Worm (Caenorhabditis elegans) whole organism, L2 larva: ENCODE measurements around the gene M01H9.5.

ENCODE experiments used
- C34F6.9 ChIP-seq: fragments of 150-350 bp; optimal IDR thresholded peaks from 2 replicates; lab custom pipeline; 2014; ENCODE audit warnings: missing biosample characterization, missing genetic modification characterization
- F13H6.1 ChIP-seq: sonication (generic microtip); optimal IDR thresholded peaks from 2 replicates; lab custom pipeline; 2016; ENCODE audit warnings: missing genetic modification characterization, missing compliant biosample characterization
- R02D3.7 ChIP-seq: fragments of 150-350 bp; optimal IDR thresholded peaks from 2 replicates; lab custom pipeline; 2014; ENCODE audit warnings: missing biosample characterization, missing genetic modification characterization
- ZK546.5 ChIP-seq: sonication (generic microtip); optimal IDR thresholded peaks from 2 replicates; lab custom pipeline; 2017; ENCODE audit warnings: missing biosample characterization, missing genetic modification characterization
- alr-1 ChIP-seq: fragments of 150-350 bp; optimal IDR thresholded peaks from 2 replicates; lab custom pipeline; 2014; ENCODE audit warnings: missing biosample characterization, missing genetic modification characterization
- aly-2 ChIP-seq: fragments of 150-350 bp; optimal IDR thresholded peaks from 2 replicates; lab custom pipeline; 2014; ENCODE audit warnings: missing biosample characterization, missing genetic modification characterization
- ama-1 ChIP-seq: fragments of 150-350 bp; optimal IDR thresholded peaks from 2 replicates; lab custom pipeline; 2018; ENCODE audit warnings: inconsistent platforms
- blmp-1 ChIP-seq: sonication (generic microtip); optimal IDR thresholded peaks from 2 replicates; lab custom pipeline; 2017; ENCODE audit warnings: missing genetic modification characterization, mild to moderate bottlenecking, missing compliant biosample characterization, antibody characterized with exemption, moderate library complexity; ENCODE audit not compliant: insufficient read depth
- ceh-16 ChIP-seq: fragments of 150-350 bp; optimal IDR thresholded peaks from 2 replicates; lab custom pipeline; 2014; ENCODE audit warnings: missing biosample characterization, missing genetic modification characterization
- ceh-82 ChIP-seq: fragments of 150-350 bp; optimal IDR thresholded peaks from 2 replicates; lab custom pipeline; 2014; ENCODE audit warnings: missing biosample characterization, missing genetic modification characterization
- crh-2 ChIP-seq: sonication (generic microtip); optimal IDR thresholded peaks from 2 replicates; lab custom pipeline; 2017; ENCODE audit warnings: missing biosample characterization, missing genetic modification characterization
- egl-27 ChIP-seq: sonication (generic microtip); optimal IDR thresholded peaks from 3 replicates; lab custom pipeline; 2017; ENCODE audit warnings: missing biosample characterization, missing genetic modification reagents, missing genetic modification characterization
- elt-1 ChIP-seq: fragments of 150-350 bp; optimal IDR thresholded peaks from 2 replicates; lab custom pipeline; 2014; ENCODE audit warnings: missing biosample characterization, missing genetic modification characterization
- fos-1 ChIP-seq: fragments of 150-350 bp; optimal IDR thresholded peaks from 2 replicates; lab custom pipeline; 2014; ENCODE audit warnings: missing biosample characterization, missing genetic modification characterization
- gmeb-1 ChIP-seq: fragments of 150-350 bp; optimal IDR thresholded peaks from 2 replicates; lab custom pipeline; 2014; ENCODE audit warnings: missing biosample characterization, missing genetic modification characterization
- lin-11 ChIP-seq: fragments of 150-350 bp; sonication (generic microtip); optimal IDR thresholded peaks from 2 replicates; lab custom pipeline; 2014; ENCODE audit warnings: missing biosample characterization, missing genetic modification characterization, inconsistent platforms, mixed read lengths
- lin-13 ChIP-seq: fragments of 150-350 bp; optimal IDR thresholded peaks from 2 replicates; lab custom pipeline; 2014; ENCODE audit warnings: missing biosample characterization, missing genetic modification reagents, missing genetic modification characterization
- lin-39 ChIP-seq: fragments of 150-350 bp; optimal IDR thresholded peaks from 2 replicates; lab custom pipeline; 2014; ENCODE audit warnings: missing biosample characterization, missing genetic modification reagents, missing genetic modification characterization
- lsy-2 ChIP-seq, 2 experiments: fragments of 150-350 bp in 1 of 2; sonication (generic microtip) in 1 of 2; optimal IDR thresholded peaks; 2 replicates each; lab custom pipeline; 2014 to 2017; ENCODE audit warnings: missing biosample characterization in 2 of 2, missing genetic modification characterization in 2 of 2
- mab-5 ChIP-seq: fragments of 150-350 bp; optimal IDR thresholded peaks from 2 replicates; lab custom pipeline; 2014; ENCODE audit warnings: missing biosample characterization, missing genetic modification characterization
- mbf-1 ChIP-seq: sonication (generic microtip); optimal IDR thresholded peaks from 2 replicates; lab custom pipeline; 2017; ENCODE audit warnings: missing biosample characterization, missing genetic modification characterization
- mdl-1 ChIP-seq, 2 experiments: fragments of 150-350 bp in 1 of 2; sonication (generic microtip) in 1 of 2; optimal IDR thresholded peaks; 2 replicates each; lab custom pipeline; 2017; ENCODE audit warnings: missing biosample characterization in 2 of 2, missing genetic modification characterization in 2 of 2
- nhr-10 ChIP-seq: sonication (generic microtip); optimal IDR thresholded peaks from 2 replicates; lab custom pipeline; 2017; ENCODE audit warnings: missing biosample characterization, missing genetic modification characterization
- nhr-11 ChIP-seq: fragments of 150-350 bp; optimal IDR thresholded peaks from 2 replicates; lab custom pipeline; 2014; ENCODE audit warnings: missing biosample characterization, missing genetic modification characterization
- nhr-12 ChIP-seq: fragments of 150-350 bp; optimal IDR thresholded peaks from 2 replicates; lab custom pipeline; 2014; ENCODE audit warnings: missing biosample characterization, missing genetic modification characterization
- nhr-129 ChIP-seq: fragments of 150-350 bp; optimal IDR thresholded peaks from 2 replicates; lab custom pipeline; 2014; ENCODE audit warnings: missing biosample characterization, missing genetic modification characterization
- nhr-21 ChIP-seq: fragments of 150-350 bp; optimal IDR thresholded peaks from 2 replicates; lab custom pipeline; 2014; ENCODE audit warnings: missing biosample characterization, missing genetic modification characterization
- nhr-23 ChIP-seq: fragments of 150-350 bp; optimal IDR thresholded peaks from 2 replicates; lab custom pipeline; 2014; ENCODE audit warnings: missing biosample characterization, missing genetic modification reagents, missing genetic modification characterization
- nhr-237 ChIP-seq: fragments of 150-350 bp; optimal IDR thresholded peaks from 2 replicates; lab custom pipeline; 2014; ENCODE audit warnings: missing biosample characterization, missing genetic modification characterization
- nhr-25 ChIP-seq: fragments of 150-350 bp; sonication (generic microtip); optimal IDR thresholded peaks from 3 replicates; lab custom pipeline; 2014; ENCODE audit warnings: missing biosample characterization, missing genetic modification characterization
- nhr-6 ChIP-seq: fragments of 150-350 bp; optimal IDR thresholded peaks from 2 replicates; lab custom pipeline; 2014; ENCODE audit warnings: missing biosample characterization, missing genetic modification characterization
- nhr-77 ChIP-seq: fragments of 150-350 bp; optimal IDR thresholded peaks from 2 replicates; lab custom pipeline; 2014; ENCODE audit warnings: missing biosample characterization, missing genetic modification characterization
- peb-1 ChIP-seq: fragments of 150-350 bp; optimal IDR thresholded peaks from 2 replicates; lab custom pipeline; 2014; ENCODE audit warnings: missing biosample characterization, missing genetic modification characterization
- sem-4 ChIP-seq: fragments of 150-350 bp; optimal IDR thresholded peaks from 2 replicates; lab custom pipeline; 2014; ENCODE audit warnings: missing biosample characterization, missing genetic modification reagents, missing genetic modification characterization
- skn-1 ChIP-seq: sonication (generic microtip); optimal IDR thresholded peaks from 2 replicates; lab custom pipeline; 2017; ENCODE audit warnings: missing biosample characterization, missing genetic modification characterization
- sma-3 ChIP-seq: sonication (generic microtip); optimal IDR thresholded peaks from 2 replicates; lab custom pipeline; 2016; ENCODE audit warnings: missing genetic modification reagents, missing genetic modification characterization, missing compliant biosample characterization
- sma-9 ChIP-seq, 2 experiments: fragments of 150-350 bp in 1 of 2; sonication (generic microtip) in 1 of 2; optimal IDR thresholded peaks; 2 replicates each; lab custom pipeline; 2014 to 2016; ENCODE audit warnings: missing genetic modification characterization in 2 of 2, mild to moderate bottlenecking in 1 of 2, missing biosample characterization in 1 of 2, missing compliant biosample characterization in 1 of 2, missing genetic modification reagents in 1 of 2, moderate library complexity in 1 of 2
- snpc-4 ChIP-seq: fragments of 150-350 bp; optimal IDR thresholded peaks from 2 replicates; lab custom pipeline; 2014; ENCODE audit warnings: missing biosample characterization, missing genetic modification characterization
- unc-39 ChIP-seq: fragments of 150-350 bp; optimal IDR thresholded peaks from 2 replicates; lab custom pipeline; 2014; ENCODE audit warnings: missing biosample characterization, missing genetic modification characterization
- unc-55 ChIP-seq: fragments of 150-350 bp; sonication (generic microtip); optimal IDR thresholded peaks from 3 replicates; lab custom pipeline; 2014; ENCODE audit warnings: missing biosample characterization, missing genetic modification reagents, missing genetic modification characterization
- unc-62 ChIP-seq: fragments of 150-350 bp; optimal IDR thresholded peaks from 2 replicates; lab custom pipeline; 2014; ENCODE audit warnings: missing biosample characterization, missing genetic modification reagents, missing genetic modification characterization
- ztf-1 ChIP-seq: fragments of 200-800 bp; sonication (Bioruptor generic); conservative IDR thresholded peaks from 2 replicates; pipeline ENCODE4 v1.3.6; 2022; ENCODE audit warnings: missing genetic modification characterization, missing compliant biosample characterization
- ztf-11 ChIP-seq: sonication (generic microtip); optimal IDR thresholded peaks from 2 replicates; lab custom pipeline; 2017; ENCODE audit warnings: missing biosample characterization, missing genetic modification characterization

M01H9.5 gene

ce11 chrIV:4448343-4448742 lies 16.9 kb upstream of the M01H9.5 start:
- TF ChIP-seq ZK546.5, result no peak
- TF ChIP-seq aly-2, result no peak
- no peak for TF ChIP-seq ceh-82 (tag; lab: Kevin White, UChicago)
- no peak for TF ChIP-seq lin-39 (tag; lab: Kevin White, UChicago)
- TF ChIP-seq sem-4, result no peak
- TF ChIP-seq lin-11 (tag; lab: Kevin White, UChicago), result no peak
- no peak for TF ChIP-seq nhr-12
- TF ChIP-seq unc-62 (GFP tag; lab: Kevin White, UChicago), result no peak
- no peak for TF ChIP-seq ceh-16 (tag; lab: Kevin White, UChicago)
- TF ChIP-seq blmp-1 (tag; lab: Kevin White, UChicago), result no peak
- TF ChIP-seq mbf-1, result no peak
- no peak for TF ChIP-seq nhr-129 (tag; lab: Kevin White, UChicago)
- no peak for TF ChIP-seq mdl-1 (tag; optimal IDR thresholded peaks at IDR 0.05; lab: Kevin White, UChicago)
- no peak for TF ChIP-seq crh-2 (tag; lab: Kevin White, UChicago)
- TF ChIP-seq F13H6.1 (tag; lab: Kevin White, UChicago), result no peak

ce11 chrIV:4449439-4449838 lies 15.8 kb upstream of the M01H9.5 start, which contains the start of gene R08C7.12:
R08C7.12 (plus strand) TSS chrIV:4449739.
- TF ChIP-seq lin-11 (tag; lab: Kevin White, UChicago), result no peak
- no peak for TF ChIP-seq nhr-6 (tag; lab: Kevin White, UChicago)
- TF ChIP-seq elt-1 (tag; lab: Kevin White, UChicago), result no peak
- TF ChIP-seq nhr-12, result no peak
- no peak for TF ChIP-seq egl-27
- no peak for TF ChIP-seq R02D3.7 (tag; lab: Kevin White, UChicago)
- TF ChIP-seq lin-13 (GFP tag; lab: Kevin White, UChicago), result no peak
- no peak for TF ChIP-seq alr-1
- TF ChIP-seq ceh-16 (tag; lab: Kevin White, UChicago), result no peak

ce11 chrIV:4449843-4450242 lies 15.4 kb upstream of the M01H9.5 start:
- TF ChIP-seq gmeb-1 (tag; lab: Kevin White, UChicago) (peak; percentile 13), sma-3 (GFP tag; lab: Kevin White, UChicago) (peak; percentile 60), nhr-21 (tag; lab: Kevin White, UChicago) (no peak), mab-5 (tag; lab: Kevin White, UChicago) (no peak), mdl-1 (tag; optimal IDR thresholded peaks at IDR 0.05; lab: Kevin White, UChicago) (no peak), ZK546.5 (no peak), sma-9 (GFP tag; optimal IDR thresholded peaks at IDR 0.05; lab: Kevin White, UChicago) (peak; percentile 62), sma-9 (tag; optimal IDR thresholded peaks at IDR 0.05; lab: Kevin White, UChicago) (no peak), skn-1 (tag; lab: Kevin White, UChicago) (no peak), ztf-1 (no peak), elt-1 (tag; lab: Kevin White, UChicago) (no peak), alr-1 (no peak), lin-13 (GFP tag; lab: Kevin White, UChicago) (no peak), ama-1 (lab: Kevin White, UChicago) (no peak), nhr-77 (tag; lab: Kevin White, UChicago) (no peak), nhr-129 (tag; lab: Kevin White, UChicago) (no peak), nhr-237 (tag; lab: Kevin White, UChicago) (no peak), snpc-4 (no peak), R02D3.7 (tag; lab: Kevin White, UChicago) (no peak), unc-39 (no peak), egl-27 (no peak), lin-11 (tag; lab: Kevin White, UChicago) (no peak), peb-1 (tag; lab: Kevin White, UChicago) (no peak), ceh-82 (tag; lab: Kevin White, UChicago) (no peak), crh-2 (tag; lab: Kevin White, UChicago) (peak; percentile 31), lsy-2 (tag; optimal IDR thresholded peaks at IDR 0.05; lab: Kevin White, UChicago) (no peak), unc-55 (GFP tag; lab: Kevin White, UChicago) (no peak), C34F6.9 (no peak), nhr-12 (no peak), nhr-25 (tag; lab: Kevin White, UChicago) (no peak), lin-39 (tag; lab: Kevin White, UChicago) (no peak), nhr-6 (tag; lab: Kevin White, UChicago) (no peak), fos-1 (peak; percentile 34), sem-4 (no peak), F13H6.1 (tag; lab: Kevin White, UChicago) (peak; percentile 31), nhr-11 (tag; lab: Kevin White, UChicago) (no peak), nhr-23 (tag; lab: Kevin White, UChicago) (no peak), mbf-1 (no peak), ztf-11 (tag; lab: Kevin White, UChicago) (no peak), nhr-10 (no peak)
- TF ChIP-seq, all 48 proteins: peak for 6
